Worm (Caenorhabditis elegans) whole organism, L4 larva: ENCODE data around the gene C17H12.11.

Source experiments
- F10B5.3 ChIP-seq: sonication (generic microtip); optimal IDR thresholded peaks from 2 replicates; lab custom pipeline; 2016; ENCODE audit warnings: mild to moderate bottlenecking, missing genetic modification characterization, missing compliant biosample characterization
- R02D3.7 ChIP-seq: fragments of 150-350 bp; sonication (generic microtip); optimal IDR thresholded peaks from 3 replicates; lab custom pipeline; 2014; ENCODE audit warnings: missing biosample characterization, missing genetic modification characterization
- ZK337.2 ChIP-seq: fragments of 200-800 bp; sonication (Bioruptor generic); IDR thresholded peaks from 2 replicates; pipeline ENCODE4 v1.3.6; 2022; ENCODE audit warnings: missing genetic modification reagents, missing genetic modification characterization, missing compliant biosample characterization
- aha-1 ChIP-seq: fragments of 150-350 bp; peaks from one replicate; lab custom pipeline; 2014; ENCODE audit warnings: missing biosample characterization, missing genetic modification characterization
- ama-1 ChIP-seq: fragments of 150-350 bp; optimal IDR thresholded peaks from 2 replicates; lab custom pipeline; 2014; ENCODE audit warnings: inconsistent platforms, mixed read lengths
- ceh-20 ChIP-seq: fragments of 200-800 bp; sonication (Bioruptor generic); IDR thresholded peaks from 2 replicates; pipeline ENCODE4 v1.3.6; 2022; ENCODE audit warnings: missing genetic modification reagents, missing genetic modification characterization, missing compliant biosample characterization
- ceh-28 ChIP-seq: fragments of 150-350 bp; optimal IDR thresholded peaks from 2 replicates; lab custom pipeline; 2014; ENCODE audit warnings: missing biosample characterization, missing genetic modification reagents, missing genetic modification characterization
- ceh-32 ChIP-seq: sonication (generic microtip); optimal IDR thresholded peaks from 2 replicates; lab custom pipeline; 2016; ENCODE audit warnings: mild to moderate bottlenecking, missing genetic modification characterization, missing compliant biosample characterization; ENCODE audit not compliant: poor library complexity
- dmd-9 ChIP-seq: fragments of 200-800 bp; sonication (Bioruptor generic); IDR thresholded peaks from 2 replicates; pipeline ENCODE4 v1.3.6; 2022; ENCODE audit warnings: missing genetic modification reagents, missing genetic modification characterization, missing compliant biosample characterization
- dpl-1 ChIP-seq: fragments of 150-350 bp; optimal IDR thresholded peaks from 2 replicates; lab custom pipeline; 2014; ENCODE audit warnings: missing biosample characterization, missing genetic modification reagents, missing genetic modification characterization
- duxl-1 ChIP-seq: sonication (generic microtip); optimal IDR thresholded peaks from 2 replicates; lab custom pipeline; 2016; ENCODE audit warnings: mild to moderate bottlenecking, missing genetic modification characterization, moderate library complexity, missing compliant biosample characterization; ENCODE audit not compliant: poor library complexity
- fkh-10 ChIP-seq: fragments of 150-350 bp; optimal IDR thresholded peaks from 2 replicates; lab custom pipeline; 2014; ENCODE audit warnings: missing biosample characterization, missing genetic modification reagents, missing genetic modification characterization
- gei-8 ChIP-seq: fragments of 200-800 bp; sonication (Bioruptor generic); optimal IDR thresholded peaks from 2 replicates; lab custom pipeline; 2018; ENCODE audit warnings: mild to moderate bottlenecking, missing genetic modification characterization, missing compliant biosample characterization
- hif-1 ChIP-seq, 2 experiments: sonication (generic microtip); optimal IDR thresholded peaks; 2 replicates each; lab custom pipeline; 2016 to 2017; ENCODE audit warnings: missing compliant biosample characterization in 2 of 2, missing genetic modification characterization in 2 of 2, missing genetic modification reagents in 2 of 2, missing genotype in 2 of 2, mild to moderate bottlenecking in 1 of 2
- hlh-11 ChIP-seq: fragments of 200-800 bp; sonication (Bioruptor generic); optimal IDR thresholded peaks from 2 replicates; lab custom pipeline; 2018; ENCODE audit warnings: mild to moderate bottlenecking, missing genetic modification characterization, missing compliant biosample characterization
- hlh-30 ChIP-seq: sonication (generic microtip); optimal IDR thresholded peaks from 2 replicates; lab custom pipeline; 2017; ENCODE audit warnings: antibody characterized with exemption, mild to moderate bottlenecking, missing genetic modification characterization, missing compliant biosample characterization; ENCODE audit not compliant: insufficient read depth
- hmg-1.1 ChIP-seq: fragments of 200-800 bp; sonication (Bioruptor generic); IDR thresholded peaks from 2 replicates; pipeline ENCODE4 v1.3.6; 2022; ENCODE audit warnings: missing genetic modification reagents, missing genetic modification characterization, missing compliant biosample characterization
- jun-1 ChIP-seq: fragments of 150-350 bp; optimal IDR thresholded peaks from 2 replicates; lab custom pipeline; 2014; ENCODE audit warnings: missing biosample characterization, missing genetic modification reagents, missing genetic modification characterization
- lim-7 ChIP-seq: fragments of 200-800 bp; sonication (Bioruptor generic); IDR thresholded peaks from 2 replicates; pipeline ENCODE4 v1.3.6; 2022; ENCODE audit warnings: missing genetic modification characterization, missing compliant biosample characterization
- lin-1 ChIP-seq: fragments of 200-800 bp; sonication (Bioruptor generic); IDR thresholded peaks from 2 replicates; pipeline ENCODE4 v1.3.6; 2022; ENCODE audit warnings: missing genetic modification reagents, missing genetic modification characterization, missing compliant biosample characterization
- lin-38 ChIP-seq: fragments of 200-800 bp; sonication (Bioruptor generic); IDR thresholded peaks from 2 replicates; pipeline ENCODE4 v1.3.6; 2022; ENCODE audit warnings: missing genetic modification reagents, missing genetic modification characterization, missing compliant biosample characterization
- madf-5 ChIP-seq, 2 experiments: fragments of 200-800 bp; sonication (Bioruptor generic); IDR thresholded peaks; 2 replicates each; pipeline ENCODE4 v1.3.6; 2022; ENCODE audit warnings: missing compliant biosample characterization in 2 of 2, missing genetic modification characterization in 2 of 2
- mdl-1 ChIP-seq, 2 experiments: fragments of 150-350 bp in 1 of 2; sonication (generic microtip) in 1 of 2; optimal IDR thresholded peaks; 2 replicates each; lab custom pipeline; 2014 to 2017; ENCODE audit warnings: missing biosample characterization in 2 of 2, missing genetic modification characterization in 2 of 2
- mep-1 ChIP-seq: fragments of 150-350 bp; sonication (generic microtip); optimal IDR thresholded peaks from 3 replicates; lab custom pipeline; 2014; ENCODE audit warnings: missing biosample characterization, missing genetic modification characterization
- nhr-102 ChIP-seq: sonication (generic microtip); optimal IDR thresholded peaks from 2 replicates; lab custom pipeline; 2016; ENCODE audit warnings: mild to moderate bottlenecking, missing genetic modification characterization, moderate library complexity, missing compliant biosample characterization
- nhr-28 ChIP-seq: fragments of 150-350 bp; optimal IDR thresholded peaks from 2 replicates; lab custom pipeline; 2014; ENCODE audit warnings: missing biosample characterization, missing genetic modification characterization
- nhr-41 ChIP-seq: fragments of 200-800 bp; sonication (Bioruptor generic); IDR thresholded peaks from 2 replicates; pipeline ENCODE4 v1.3.6; 2022; ENCODE audit warnings: missing genetic modification reagents, missing genetic modification characterization, missing compliant biosample characterization
- nhr-42 ChIP-seq: fragments of 200-800 bp; sonication (Bioruptor generic); IDR thresholded peaks from 2 replicates; pipeline ENCODE4 v1.3.6; 2022; ENCODE audit warnings: missing genetic modification characterization, missing compliant biosample characterization
- nhr-48 ChIP-seq: sonication (generic microtip); optimal IDR thresholded peaks from 2 replicates; lab custom pipeline; 2016; ENCODE audit warnings: mild to moderate bottlenecking, missing genetic modification characterization, missing compliant biosample characterization
- nhr-6 ChIP-seq: fragments of 150-350 bp; optimal IDR thresholded peaks from 2 replicates; lab custom pipeline; 2014; ENCODE audit warnings: missing biosample characterization, missing genetic modification characterization
- nhr-77 ChIP-seq: fragments of 150-350 bp; optimal IDR thresholded peaks from 2 replicates; lab custom pipeline; 2014; ENCODE audit warnings: missing biosample characterization, missing genetic modification characterization
- pha-4 ChIP-seq, 2 experiments: fragments of 150-350 bp in 1 of 2; fragments of 200-800 bp in 1 of 2; sonication (Bioruptor generic) in 1 of 2; IDR thresholded peaks in 1 of 2; optimal IDR thresholded peaks in 1 of 2; 2 replicates each; pipeline versions ENCODE4 v1.3.6 to Lab custom; 2014 to 2022; ENCODE audit warnings: missing genetic modification characterization in 2 of 2, missing genetic modification reagents in 2 of 2, missing biosample characterization in 1 of 2, missing compliant biosample characterization in 1 of 2
- php-3 ChIP-seq: fragments of 200-800 bp; sonication (Bioruptor generic); IDR thresholded peaks from 2 replicates; pipeline ENCODE4 v1.3.6; 2022; ENCODE audit warnings: missing genetic modification reagents, missing genetic modification characterization, missing compliant biosample characterization
- rbr-2 ChIP-seq: sonication (generic microtip); optimal IDR thresholded peaks from 2 replicates; lab custom pipeline; 2016; ENCODE audit warnings: missing genotype, missing genetic modification characterization, missing compliant biosample characterization
- tra-1 ChIP-seq: fragments of 200-800 bp; sonication (Bioruptor generic); IDR thresholded peaks from 2 replicates; pipeline ENCODE4 v1.3.6; 2022; ENCODE audit warnings: missing genetic modification reagents, missing genetic modification characterization, missing compliant biosample characterization
- unc-130 ChIP-seq: sonication (generic microtip); optimal IDR thresholded peaks from 2 replicates; lab custom pipeline; 2016; ENCODE audit warnings: missing genetic modification reagents, missing genetic modification characterization, missing compliant biosample characterization
- unc-62 ChIP-seq, 3 experiments: fragments of 150-350 bp in 1 of 3; sonication (generic microtip); optimal IDR thresholded peaks in 2 of 3; peaks in 1 of 3; 1 replicate in 1 of 3; 2 replicates in 2 of 3; lab custom pipeline; 2014 to 2017; ENCODE audit warnings: missing biosample characterization in 3 of 3, missing genetic modification characterization in 3 of 3, missing genetic modification reagents in 3 of 3, missing genotype in 1 of 3
- vab-7 ChIP-seq: fragments of 200-800 bp; sonication (Bioruptor generic); IDR thresholded peaks from 2 replicates; pipeline ENCODE4 v1.3.6; 2022; ENCODE audit warnings: missing genetic modification reagents, missing genetic modification characterization, missing compliant biosample characterization
- zip-2 ChIP-seq: fragments of 150-350 bp; optimal IDR thresholded peaks from 2 replicates; lab custom pipeline; 2014; ENCODE audit warnings: missing biosample characterization, missing genetic modification characterization

C17H12.11 gene

ce11 chrIV:6832194-6832593 lies 30.0 kb downstream of the C17H12.11 start:
- TF ChIP-seq hlh-30 (tag; lab: Kevin White, UChicago) (no peak), unc-62 (GFP tag; optimal IDR thresholded peaks at IDR 0.05 in 1 of 2; lab: Kevin White, UChicago) (peak in 1 of 2 experiments; percentile 94), unc-62 (tag; optimal IDR thresholded peaks at IDR 0.05; lab: Kevin White, UChicago) (no peak)

DNA sequence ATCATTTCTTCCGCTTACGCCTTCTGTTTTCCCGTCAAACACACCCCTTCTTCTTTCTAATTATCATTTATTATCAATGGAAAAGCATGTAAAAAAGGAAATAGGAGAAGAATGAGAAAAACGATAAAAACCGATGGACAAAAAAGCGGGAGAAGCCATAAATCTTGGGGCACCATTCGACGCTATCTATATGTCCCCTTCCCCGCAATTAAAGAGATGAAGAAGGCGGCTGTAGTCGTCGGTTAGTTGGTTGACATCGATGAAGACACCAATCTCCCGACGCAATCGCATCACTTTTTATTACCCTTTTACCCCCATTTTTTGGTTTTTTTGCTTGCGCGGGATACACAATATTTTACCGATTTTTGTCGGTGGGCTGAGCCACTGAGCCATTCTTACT lies 31.4 kb downstream of the C17H12.11 start:
- TF ChIP-seq php-3 (GFP tag; lab: Robert Waterston, UW) (0 out of 2 replicates have a peak, but pooled peaks have one; percentile 33), ceh-20 (GFP tag; lab: Robert Waterston, UW) (peak; percentile 61; the same call in 1 of the 2 replicates), nhr-28 (tag; lab: Kevin White, UChicago) (peak; percentile 20), ZK337.2 (GFP tag; lab: Robert Waterston, UW) (no peak), mdl-1 (tag; optimal IDR thresholded peaks at IDR 0.05; lab: Kevin White, UChicago) (no peak), hlh-11 (tag; lab: Kevin White, UChicago) (peak; percentile 33)

DNA sequence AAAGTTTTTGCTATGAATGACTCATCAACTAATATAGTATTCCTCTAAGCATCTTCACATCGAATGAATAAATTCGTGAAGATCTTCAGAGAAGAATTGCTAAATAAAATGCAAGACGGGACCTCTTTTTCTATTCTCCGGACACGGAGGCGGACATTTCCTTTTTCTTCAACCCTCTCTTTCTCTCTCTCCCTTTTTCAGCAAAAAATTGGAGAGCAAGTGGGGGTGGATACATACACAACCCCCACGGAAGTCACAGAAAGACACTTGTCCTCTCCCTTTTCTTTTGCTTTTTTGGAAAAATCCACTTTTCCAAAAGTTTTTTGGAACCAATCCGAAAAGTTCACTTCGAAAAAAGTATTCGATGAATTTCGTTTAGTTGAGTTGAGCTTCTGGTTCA lies 32.5 kb downstream of the C17H12.11 start:
- TF ChIP-seq fkh-10 (GFP tag; lab: Kevin White, UChicago) (peak; percentile 86), ZK337.2 (GFP tag; lab: Robert Waterston, UW) (peak; percentile 62; the same call in 1 of the 2 replicates), ama-1 (lab: Kevin White, UChicago) (no peak)

DNA sequence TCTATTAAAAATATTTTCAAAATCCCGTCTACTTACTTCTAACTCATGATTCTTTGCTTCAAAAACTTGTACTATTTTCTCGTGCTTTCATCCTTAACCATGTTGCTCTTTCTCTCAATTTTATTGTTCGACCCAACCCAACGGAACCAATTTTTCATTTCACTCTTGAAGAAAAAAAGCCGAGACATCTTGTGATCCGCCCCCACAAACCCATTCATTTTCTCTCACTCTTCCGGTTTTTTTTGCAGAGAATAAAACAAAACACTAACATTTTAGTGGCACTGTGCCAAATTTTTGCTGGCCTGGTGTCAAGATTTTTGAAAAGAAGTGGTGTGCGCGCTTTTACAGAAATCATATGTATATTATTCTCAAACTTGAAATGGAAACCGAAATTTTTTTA lies 34.6 kb downstream of the C17H12.11 start:
- TF ChIP-seq unc-130: no peak
- TF ChIP-seq hlh-30 (tag; lab: Kevin White, UChicago): peak; percentile 35
- TF ChIP-seq aha-1 (tag; lab: Kevin White, UChicago): peak; percentile 92
- no peak for TF ChIP-seq ama-1 (lab: Kevin White, UChicago)
- TF ChIP-seq jun-1 (tag; lab: Kevin White, UChicago): no peak
- TF ChIP-seq R02D3.7 (tag; lab: Kevin White, UChicago): no peak
- 0 out of 2 replicates have a peak, but pooled peaks have one; percentile 43 for TF ChIP-seq ceh-20 (GFP tag; lab: Robert Waterston, UW)
- no peak for TF ChIP-seq madf-5 (GFP tag; IDR thresholded peaks at IDR 0.05; lab: Robert Waterston, UW)

DNA sequence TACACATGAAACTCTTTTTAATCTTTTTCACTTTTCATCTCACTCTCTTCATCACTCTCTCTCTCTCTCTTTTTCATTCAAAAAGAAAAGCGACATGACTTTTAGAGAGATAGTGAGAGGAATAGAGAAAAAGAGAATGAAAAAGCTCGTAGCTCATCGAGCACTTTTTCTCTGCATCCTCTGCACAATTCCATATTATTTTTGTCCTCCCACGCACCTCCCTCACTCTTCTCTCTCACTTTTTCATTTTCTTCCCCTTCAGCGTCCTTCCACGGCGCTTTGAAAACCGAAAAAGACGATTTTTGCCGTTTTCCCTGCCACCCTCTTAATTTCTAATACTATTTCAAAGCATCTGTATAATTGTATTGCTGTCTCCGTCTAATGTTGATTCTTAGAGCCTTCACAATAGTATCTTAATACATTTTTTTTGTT lies 36.9 kb downstream of the C17H12.11 start:
- TF ChIP-seq nhr-102 (tag; lab: Kevin White, UChicago) (peak; percentile 71), dmd-9 (GFP tag; lab: Robert Waterston, UW) (no peak), F10B5.3 (peak; percentile 38), nhr-77 (tag; lab: Kevin White, UChicago) (peak; percentile 52), duxl-1 (tag; lab: Kevin White, UChicago) (no peak), gei-8 (GFP tag; lab: Kevin White, UChicago) (peak; percentile 49), hlh-30 (tag; lab: Kevin White, UChicago) (peak; percentile 80), pha-4 (GFP tag; IDR thresholded peaks at IDR 0.05; lab: Robert Waterston, UW) (peak; percentile 54), pha-4 (tag; optimal IDR thresholded peaks at IDR 0.05; lab: Kevin White, UChicago) (peak; percentile 89), zip-2 (peak; percentile 3), lin-1 (GFP tag; lab: Robert Waterston, UW) (0 out of 2 replicates have a peak, but pooled peaks have one; percentile 37), lin-38 (GFP tag; lab: Robert Waterston, UW) (peak; percentile 45; the same call in 1 of the 2 replicates), nhr-48 (tag; lab: Kevin White, UChicago) (peak; percentile 88), ceh-32 (tag; lab: Kevin White, UChicago) (no peak), tra-1 (GFP tag; lab: Robert Waterston, UW) (peak; percentile 72), nhr-6 (tag; lab: Kevin White, UChicago) (peak; percentile 75), nhr-28 (tag; lab: Kevin White, UChicago) (peak; percentile 67), mep-1 (tag; lab: Kevin White, UChicago) (peak; percentile 86), fkh-10 (GFP tag; lab: Kevin White, UChicago) (peak; percentile 33), lim-7 (GFP tag; lab: Robert Waterston, UW) (no peak), dpl-1 (peak; percentile 28), ceh-28 (tag; lab: Kevin White, UChicago) (no peak), ZK337.2 (GFP tag; lab: Robert Waterston, UW) (peak; percentile 98), madf-5 (GFP tag; IDR thresholded peaks at IDR 0.05; lab: Robert Waterston, UW) (no peak), nhr-41 (GFP tag; lab: Robert Waterston, UW) (no peak), hmg-1.1 (GFP tag; lab: Robert Waterston, UW) (peak; percentile 79), php-3 (GFP tag; lab: Robert Waterston, UW) (peak; percentile 70), nhr-42 (0 out of 2 replicates have a peak, but pooled peaks have one; percentile 14), mdl-1 (tag; optimal IDR thresholded peaks at IDR 0.05; lab: Kevin White, UChicago) (peak; percentile 28 to 62), vab-7 (peak; percentile 27; the same call in 1 of the 2 replicates), hlh-11 (tag; lab: Kevin White, UChicago) (peak; percentile 96), hif-1 (tag; optimal IDR thresholded peaks at IDR 0.05; lab: Kevin White, UChicago) (peak in 1 of 2 experiments; percentile 93), rbr-2 (tag; lab: Kevin White, UChicago) (peak; percentile 82)
